Worm (Caenorhabditis elegans): ENCODE results near the gene T07G12.3.

The T07G12.3 gene

DNA sequence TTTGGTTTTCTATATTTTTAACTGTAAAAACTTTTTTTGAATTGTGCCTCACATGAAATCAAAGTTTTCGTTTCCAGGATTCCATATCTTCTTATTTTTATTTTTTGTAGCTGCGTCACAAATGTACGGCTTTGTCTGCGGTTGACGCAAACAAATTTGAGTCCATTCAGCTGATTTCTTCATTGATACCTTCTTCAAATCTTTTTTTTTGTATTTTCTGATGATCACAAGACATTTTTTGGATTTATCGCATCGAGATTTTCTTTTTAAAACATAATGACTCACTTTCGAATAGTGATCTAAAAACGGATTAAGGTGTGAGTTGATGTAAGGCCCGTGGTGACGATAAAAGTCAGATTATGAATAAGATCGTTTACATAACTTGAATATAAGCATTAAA, 15.1 kb upstream of the T07G12.3 start:
- TF ChIP-seq pha-4 (tag; optimal IDR thresholded peaks at IDR 0.05) (no peak), unc-39 (tag; optimal IDR thresholded peaks at IDR 0.05) (no peak), mep-1 (tag; optimal IDR thresholded peaks at IDR 0.05) (no peak), hlh-1 (tag; optimal IDR thresholded peaks at IDR 0.05) (no peak), M03D4.4 (tag; optimal IDR thresholded peaks at IDR 0.05) (no peak)

DNA sequence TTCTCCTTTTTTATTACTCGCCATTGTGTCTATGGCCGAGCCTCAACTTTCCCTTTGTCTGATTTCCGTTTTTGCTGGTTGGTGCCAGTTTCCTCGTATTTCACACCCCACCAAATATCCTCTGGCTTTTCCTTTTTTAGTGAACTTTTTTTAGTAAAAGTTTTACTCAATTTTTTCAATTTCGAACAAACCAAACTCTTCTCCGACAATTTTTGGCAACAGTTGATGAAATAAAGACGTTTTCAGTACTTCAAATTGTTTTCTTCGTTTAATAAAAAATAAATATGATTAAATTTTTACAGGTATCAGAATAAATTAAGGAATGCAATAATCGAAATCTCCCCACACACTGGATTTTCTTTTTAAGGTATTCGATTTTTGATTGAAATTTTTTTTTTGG, 12.6 kb upstream of the T07G12.3 start, which contains the start of gene cal-4:
Gene cal-4 (plus strand): TSS at position 301 of the 400 bp plus-strand sequence.
- TF ChIP-seq elt-1 (tag; optimal IDR thresholded peaks at IDR 0.05; ENCODE audit: borderline replicate concordance, insufficient read depth), result no peak
- no peak for TF ChIP-seq cnd-1 (tag; optimal IDR thresholded peaks at IDR 0.05)
- no peak for TF ChIP-seq bed-3 (GFP tag; optimal IDR thresholded peaks at IDR 0.05)
- no peak for TF ChIP-seq nhr-76 (tag; optimal IDR thresholded peaks at IDR 0.05)
- TF ChIP-seq mep-1 (tag; optimal IDR thresholded peaks at IDR 0.05), result no peak

DNA sequence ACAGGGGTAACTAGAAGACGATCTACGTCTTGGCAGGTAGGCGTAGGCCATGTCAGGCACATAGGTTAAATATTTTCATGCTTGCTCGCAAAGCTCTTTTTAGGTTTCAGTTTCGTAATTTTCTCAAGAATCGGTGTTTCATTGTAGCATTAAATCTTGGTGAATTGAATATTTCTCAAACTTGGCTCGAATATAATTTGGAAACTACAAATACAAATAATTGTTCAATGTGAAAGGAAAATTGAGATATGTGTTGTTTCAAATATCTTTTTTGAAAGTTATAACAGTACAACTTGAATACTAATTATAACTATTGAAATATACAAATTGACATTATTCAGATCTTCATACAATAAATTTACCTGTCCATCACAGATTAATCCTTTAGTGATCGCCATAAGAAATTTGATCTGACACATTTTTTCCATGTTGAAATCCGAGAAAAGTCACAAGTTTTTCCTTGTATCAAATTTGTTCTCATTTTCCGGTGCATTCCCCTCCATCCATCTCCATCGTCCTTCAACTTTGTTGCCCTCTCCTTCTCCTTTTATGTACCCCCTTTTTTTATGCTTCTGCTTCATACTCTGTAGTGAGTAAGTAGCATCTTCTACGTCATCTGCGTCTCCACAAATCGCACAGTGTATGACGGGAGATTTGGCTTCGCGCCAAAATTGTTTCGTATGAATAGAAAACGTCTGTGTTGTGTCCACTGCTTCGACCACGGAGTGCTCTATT, 9.5 kb upstream of the T07G12.3 start, which contains the start of gene C02F4.5:
Gene C02F4.5 (minus strand): TSS at position 51 of the 735 bp plus-strand sequence.
- TF ChIP-seq mab-5 (tag; optimal IDR thresholded peaks at IDR 0.05) (no peak), ham-2 (GFP tag; optimal IDR thresholded peaks at IDR 0.05) (no peak)

DNA sequence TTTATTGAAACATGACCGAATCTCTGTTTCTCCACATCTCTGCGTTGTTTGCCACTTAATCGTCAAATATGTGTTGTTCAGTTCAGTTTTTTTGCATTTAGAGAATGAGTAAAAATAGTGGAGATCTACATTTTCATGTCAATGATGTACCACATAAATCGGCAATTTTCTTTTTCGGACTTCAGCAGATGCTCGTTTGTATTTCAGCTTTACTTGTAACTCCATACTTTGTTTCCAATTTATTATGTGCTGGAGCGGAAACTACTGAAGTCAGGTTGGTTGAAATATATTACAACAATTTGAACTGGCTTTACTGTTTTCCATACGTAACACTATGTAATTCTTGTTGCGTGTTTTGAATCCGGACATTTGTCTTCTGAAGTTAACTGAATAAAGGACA, 3.1 kb upstream of the T07G12.3 start, which contains the start of gene T07G12.2:
Gene T07G12.2 (plus strand): TSS at position 62 of the 400 bp plus-strand sequence.
- TF ChIP-seq unc-39 (tag; optimal IDR thresholded peaks at IDR 0.05) (no peak), unc-62 (GFP tag; optimal IDR thresholded peaks at IDR 0.05) (no peak), ztf-11 (tag; optimal IDR thresholded peaks at IDR 0.05) (no peak), tbx-8 (GFP tag; optimal IDR thresholded peaks at IDR 0.05) (no peak), hlh-1 (tag; optimal IDR thresholded peaks at IDR 0.05) (no peak), ham-2 (GFP tag; optimal IDR thresholded peaks at IDR 0.05) (no peak), lsy-2 (tag; optimal IDR thresholded peaks at IDR 0.05) (no peak), pha-4 (tag; optimal IDR thresholded peaks at IDR 0.05) (no peak), mep-1 (tag; optimal IDR thresholded peaks at IDR 0.05) (no peak), sptf-1 (tag; optimal IDR thresholded peaks at IDR 0.05) (no peak), elt-3 (tag; optimal IDR thresholded peaks at IDR 0.05) (no peak), ceh-39 (tag; optimal IDR thresholded peaks at IDR 0.05) (no peak), nhr-12 (tag; optimal IDR thresholded peaks at IDR 0.05) (no peak), lin-13 (tag; optimal IDR thresholded peaks at IDR 0.05) (no peak), sem-2 (GFP tag; optimal IDR thresholded peaks at IDR 0.05) (no peak), mls-2 (tag; optimal IDR thresholded peaks at IDR 0.05) (no peak), elt-1 (tag; optimal IDR thresholded peaks at IDR 0.05; ENCODE audit: borderline replicate concordance, insufficient read depth) (no peak), nhr-237 (tag; optimal IDR thresholded peaks at IDR 0.05) (no peak)

DNA sequence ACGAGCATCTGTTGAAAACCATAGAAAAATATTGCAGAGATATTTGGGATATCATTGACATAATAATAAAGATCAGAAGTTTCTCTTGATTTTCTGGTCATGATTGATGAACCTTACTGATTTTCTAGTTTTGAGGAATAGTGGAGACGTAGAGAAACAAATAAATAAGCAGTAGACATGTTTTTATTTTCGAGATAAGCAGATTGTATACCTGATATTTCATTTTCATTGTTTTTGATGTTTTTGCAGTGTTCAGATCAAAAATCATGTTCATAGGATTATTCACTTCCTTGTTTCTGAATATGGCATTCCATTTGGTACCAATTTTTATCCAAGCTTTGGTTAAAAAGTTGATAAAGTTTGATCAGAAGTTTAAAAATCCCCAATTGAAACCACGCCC, 4.8 kb downstream of the T07G12.3 start, which contains the start of gene T07G12.4:
Gene T07G12.4 (minus strand): TSS at position 101 of the 400 bp plus-strand sequence.
- TF ChIP-seq mep-1 (tag; optimal IDR thresholded peaks at IDR 0.05) (no peak), flh-1 (GFP tag; optimal IDR thresholded peaks at IDR 0.05) (no peak), snpc-4 (tag; optimal IDR thresholded peaks at IDR 0.05) (no peak), nhr-237 (tag; optimal IDR thresholded peaks at IDR 0.05) (no peak), lin-32 (GFP tag; optimal IDR thresholded peaks at IDR 0.05) (no peak), unc-62 (GFP tag; optimal IDR thresholded peaks at IDR 0.05) (no peak), elt-1 (tag; optimal IDR thresholded peaks at IDR 0.05; ENCODE audit: borderline replicate concordance, insufficient read depth) (no peak), elt-3 (tag; optimal IDR thresholded peaks at IDR 0.05) (no peak), cnd-1 (tag; optimal IDR thresholded peaks at IDR 0.05) (no peak), mls-2 (tag; optimal IDR thresholded peaks at IDR 0.05) (no peak), lin-13 (tag; optimal IDR thresholded peaks at IDR 0.05) (no peak), mab-5 (tag; optimal IDR thresholded peaks at IDR 0.05) (no peak)

DNA sequence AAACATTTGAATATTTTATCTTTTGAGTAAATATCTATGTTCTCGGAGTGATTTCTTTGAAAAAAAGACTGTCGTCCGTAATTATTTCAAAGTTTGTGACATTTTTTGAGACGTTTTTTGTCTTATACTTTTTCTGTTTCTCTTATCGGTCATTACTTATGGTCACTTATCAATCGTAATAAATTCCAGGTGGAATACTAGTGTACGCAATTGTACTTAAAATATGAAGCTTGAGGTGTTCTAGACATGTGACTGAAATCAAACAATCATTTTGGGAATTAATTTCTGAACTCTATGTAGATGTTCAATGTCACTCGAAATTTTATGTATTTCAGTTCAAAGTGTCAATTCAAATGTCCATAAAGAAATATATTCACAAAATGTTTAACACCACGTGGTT, 8.5 kb downstream of the T07G12.3 start:
- TF ChIP-seq snpc-4 (tag; optimal IDR thresholded peaks at IDR 0.05), result no peak
- no peak for TF ChIP-seq nhr-28 (tag; optimal IDR thresholded peaks at IDR 0.05)
- no peak for TF ChIP-seq lsy-2 (tag; optimal IDR thresholded peaks at IDR 0.05)
- TF ChIP-seq lin-32 (GFP tag; optimal IDR thresholded peaks at IDR 0.05), result no peak
- no peak for TF ChIP-seq nhr-76 (tag; optimal IDR thresholded peaks at IDR 0.05)
- TF ChIP-seq unc-62 (GFP tag; optimal IDR thresholded peaks at IDR 0.05), result no peak
- no peak for TF ChIP-seq bed-3 (GFP tag; optimal IDR thresholded peaks at IDR 0.05)
- TF ChIP-seq ceh-39 (tag; optimal IDR thresholded peaks at IDR 0.05), result no peak
- no peak for TF ChIP-seq ham-2 (GFP tag; optimal IDR thresholded peaks at IDR 0.05)
- no peak for TF ChIP-seq hlh-1 (tag; optimal IDR thresholded peaks at IDR 0.05)
- TF ChIP-seq ceh-43 (GFP tag; optimal IDR thresholded peaks at IDR 0.05), result no peak
- TF ChIP-seq nhr-2 (tag; optimal IDR thresholded peaks at IDR 0.05), result no peak
- TF ChIP-seq ces-1 (GFP tag; optimal IDR thresholded peaks at IDR 0.05), result no peak
- TF ChIP-seq elt-3 (tag; optimal IDR thresholded peaks at IDR 0.05), result no peak
- no peak for TF ChIP-seq unc-39 (tag; optimal IDR thresholded peaks at IDR 0.05)
- no peak for TF ChIP-seq nhr-12 (tag; optimal IDR thresholded peaks at IDR 0.05)
- no peak for TF ChIP-seq pha-4 (tag; optimal IDR thresholded peaks at IDR 0.05)
- TF ChIP-seq sptf-1 (tag; optimal IDR thresholded peaks at IDR 0.05), result no peak

Measured in whole organism, mixed stage, embryonic.